Fruit fly (Drosophila melanogaster) whole organism, embryonic: Measurements from ENCODE around the gene CG7907.

Source experiments
- Ada2b ChIP-seq: fragments of 200-800 bp; sonication (Bioruptor generic); IDR thresholded peaks from 2 replicates; pipeline ENCODE4 v1.3.6; 2022; ENCODE audit warnings: missing biosample characterization, missing genetic modification characterization
- Antp ChIP-seq: fragments of 200-800 bp; sonication (Bioruptor generic); optimal IDR thresholded peaks from 3 replicates; lab custom pipeline; 2016; ENCODE audit warnings: missing biosample characterization, missing genetic modification characterization
- B-H1 ChIP-seq: fragments of 200-800 bp; sonication (Bioruptor generic); IDR thresholded peaks from 3 replicates; pipeline ENCODE4 v1.3.6; 2022; ENCODE audit warnings: missing biosample characterization, missing genetic modification characterization
- Blimp-1 ChIP-seq: fragments of 200-800 bp; sonication (Bioruptor generic); optimal IDR thresholded peaks from 3 replicates; lab custom pipeline; 2018; ENCODE audit warnings: missing biosample characterization, missing genetic modification characterization, mild to moderate bottlenecking, moderate library complexity, missing genetic modification reagents
- Bteb2 ChIP-seq: fragments of 200-800 bp; sonication (Bioruptor generic); optimal IDR thresholded peaks from 2 replicates; lab custom pipeline; 2016; ENCODE audit warnings: missing biosample characterization, missing genetic modification characterization
- CG11398 ChIP-seq: fragments of 200-800 bp; sonication (Bioruptor generic); optimal IDR thresholded peaks from 2 replicates; lab custom pipeline; 2016; ENCODE audit warnings: missing biosample characterization, missing genetic modification characterization
- CG11723 ChIP-seq: fragments of 200-800 bp; sonication (Bioruptor generic); optimal IDR thresholded peaks from 2 replicates; lab custom pipeline; 2017; ENCODE audit warnings: missing biosample characterization, mild to moderate bottlenecking, missing genetic modification characterization
- CG13894 ChIP-seq: fragments of 200-800 bp; sonication (Bioruptor generic); optimal IDR thresholded peaks from 3 replicates; lab custom pipeline; 2018; ENCODE audit warnings: missing biosample characterization, mild to moderate bottlenecking, missing genetic modification characterization, moderate library complexity
- CG14860 ChIP-seq: fragments of 200-800 bp; sonication (Bioruptor generic); IDR thresholded peaks from 3 replicates; pipeline ENCODE4 v1.3.6; 2022; ENCODE audit warnings: missing biosample characterization, missing genetic modification characterization; ENCODE audit not compliant: partially characterized antibody
- CG14965 ChIP-seq: fragments of 200-800 bp; sonication (Bioruptor generic); optimal IDR thresholded peaks from 2 replicates; lab custom pipeline; 2016; ENCODE audit warnings: missing biosample characterization, missing genetic modification characterization, borderline replicate concordance
- CG1647 ChIP-seq: fragments of 200-800 bp; sonication (Bioruptor generic); optimal IDR thresholded peaks from 3 replicates; lab custom pipeline; 2016; ENCODE audit warnings: missing biosample characterization, missing genetic modification characterization
- CG2120 ChIP-seq: fragments of 200-800 bp; sonication (Bioruptor generic); optimal IDR thresholded peaks from 3 replicates; lab custom pipeline; 2016; ENCODE audit warnings: missing biosample characterization, missing genetic modification characterization
- CG2712 ChIP-seq: fragments of 200-800 bp; optimal IDR thresholded peaks from 3 replicates; lab custom pipeline; 2019; ENCODE audit warnings: missing biosample characterization, mild to moderate bottlenecking, missing genetic modification characterization, moderate library complexity
- CG31224 ChIP-seq: fragments of 200-800 bp; sonication (Bioruptor generic); IDR thresholded peaks from 2 replicates; pipeline ENCODE4 v1.3.6; 2022; ENCODE audit warnings: missing biosample characterization, missing genetic modification characterization
- CG31388 ChIP-seq: fragments of 200-800 bp; sonication (Bioruptor generic); optimal IDR thresholded peaks from 2 replicates; lab custom pipeline; 2016; ENCODE audit warnings: missing biosample characterization, missing genetic modification characterization
- CG33557 ChIP-seq: fragments of 200-800 bp; sonication (Bioruptor generic); optimal IDR thresholded peaks from 2 replicates; lab custom pipeline; 2019; ENCODE audit warnings: missing biosample characterization, mild to moderate bottlenecking, missing genetic modification characterization, moderate library complexity
- CG3726 ChIP-seq: fragments of 200-800 bp; sonication (Bioruptor generic); IDR thresholded peaks from 3 replicates; pipeline ENCODE4, ENCODE4 v1.3.6; 2022; ENCODE audit warnings: missing biosample characterization, missing genetic modification characterization
- CG6175 ChIP-seq: fragments of 200-800 bp; sonication (Bioruptor generic); IDR thresholded peaks from 3 replicates; pipeline ENCODE4 v1.3.6; 2022; ENCODE audit warnings: missing biosample characterization, missing genetic modification characterization
- CG6254 ChIP-seq: fragments of 200-800 bp; sonication (Bioruptor generic); optimal IDR thresholded peaks from 3 replicates; lab custom pipeline; 2017; ENCODE audit warnings: mild to moderate bottlenecking, missing biosample characterization, missing genetic modification reagents, missing genetic modification characterization
- CG6683 ChIP-seq: fragments of 200-800 bp; sonication (Bioruptor generic); optimal IDR thresholded peaks from 2 replicates; lab custom pipeline; 2017; ENCODE audit warnings: missing biosample characterization, mild to moderate bottlenecking, missing genetic modification characterization, missing genetic modification reagents
- CG7372 ChIP-seq: fragments of 200-800 bp; sonication (Bioruptor generic); IDR thresholded peaks from 2 replicates; pipeline ENCODE4 v1.3.6; 2022; ENCODE audit warnings: missing biosample characterization, missing genetic modification characterization
- CG7786 ChIP-seq: fragments of 200-800 bp; sonication (Bioruptor generic); optimal IDR thresholded peaks from 2 replicates; lab custom pipeline; 2016; ENCODE audit warnings: missing biosample characterization, missing genetic modification characterization
- CG8290 ChIP-seq, 3 experiments: fragments of 200-800 bp; sonication (Bioruptor generic); optimal IDR thresholded peaks; 2 replicates each; lab custom pipeline; 2016 to 2019; ENCODE audit warnings: missing biosample characterization in 3 of 3, missing genetic modification characterization in 3 of 3, mild to moderate bottlenecking in 2 of 3, moderate library complexity in 1 of 3
- CrebB ChIP-seq: fragments of 200-800 bp; sonication (Bioruptor generic); optimal IDR thresholded peaks from 3 replicates; lab custom pipeline; 2018; ENCODE audit warnings: missing biosample characterization, mild to moderate bottlenecking, missing genetic modification characterization
- Dad ChIP-seq: fragments of 200-800 bp; sonication (Bioruptor generic); optimal IDR thresholded peaks from 3 replicates; lab custom pipeline; 2016; ENCODE audit warnings: missing biosample characterization, missing genetic modification characterization
- Fer2 ChIP-seq: fragments of 200-800 bp; sonication (Bioruptor generic); optimal IDR thresholded peaks from 2 replicates; lab custom pipeline; 2018; ENCODE audit warnings: missing biosample characterization, mild to moderate bottlenecking, missing genetic modification characterization, moderate library complexity
- Gug ChIP-seq: fragments of 200-800 bp; sonication (Bioruptor generic); IDR thresholded peaks from 4 replicates; pipeline ENCODE4 v1.3.6; 2022; ENCODE audit warnings: missing biosample characterization, missing genetic modification characterization
- Hmr ChIP-seq: fragments of 200-800 bp; sonication (Bioruptor generic); optimal IDR thresholded peaks from 3 replicates; lab custom pipeline; 2017; ENCODE audit warnings: mild to moderate bottlenecking, missing biosample characterization, missing genetic modification reagents, missing genetic modification characterization
- Hmx ChIP-seq: fragments of 200-800 bp; sonication (Bioruptor generic); optimal IDR thresholded peaks from 2 replicates; lab custom pipeline; 2016; ENCODE audit warnings: missing biosample characterization, missing genetic modification characterization
- Hr3 ChIP-seq: fragments of 200-800 bp; sonication (Bioruptor generic); optimal IDR thresholded peaks from 3 replicates; lab custom pipeline; 2016; ENCODE audit warnings: missing biosample characterization, missing genetic modification characterization
- Hr78 ChIP-seq, 2 experiments: fragments of 200-800 bp in 1 of 2; fragments of >200 bp in 1 of 2; sonication (Bioruptor generic) in 1 of 2; optimal IDR thresholded peaks; 2 replicates each; lab custom pipeline; 2017 to 2019; ENCODE audit warnings: missing biosample characterization in 2 of 2, missing genetic modification characterization in 2 of 2, mild to moderate bottlenecking in 1 of 2, moderate library complexity in 1 of 2
- Jarid2 ChIP-seq: fragments of 200-800 bp; sonication (Bioruptor generic); optimal IDR thresholded peaks from 3 replicates; lab custom pipeline; 2017; ENCODE audit warnings: mild to moderate bottlenecking, missing biosample characterization, missing genetic modification reagents, missing genetic modification characterization
- Kr ChIP-seq: fragments of 200-800 bp; sonication (Bioruptor generic); optimal IDR thresholded peaks from 2 replicates; lab custom pipeline; 2017; ENCODE audit warnings: missing biosample characterization, mild to moderate bottlenecking, missing genetic modification characterization
- NC2α ChIP-seq: fragments of 200-800 bp; sonication (Bioruptor generic); optimal IDR thresholded peaks from 2 replicates; lab custom pipeline; 2016; ENCODE audit warnings: missing biosample characterization, missing genetic modification characterization
- NC2β ChIP-seq: fragments of 200-800 bp; sonication (Bioruptor generic); optimal IDR thresholded peaks from 2 replicates; lab custom pipeline; 2016; ENCODE audit warnings: missing biosample characterization, missing genetic modification characterization
- Optix ChIP-seq: fragments of 200-800 bp; sonication (Bioruptor generic); IDR thresholded peaks from 3 replicates; pipeline ENCODE4 v1.3.6; 2022; ENCODE audit warnings: missing biosample characterization, missing genetic modification characterization
- Trl ChIP-seq, 3 experiments: fragments of >200 bp in 2 of 3; fragments of 200-800 bp in 1 of 3; sonication (Bioruptor generic) in 1 of 3; optimal IDR thresholded peaks; 2 replicates in 1 of 3; 3 replicates in 2 of 3; lab custom pipeline; 2016 to 2017; ENCODE audit warnings: missing biosample characterization in 1 of 3, missing genetic modification characterization in 1 of 3
- ab ChIP-seq: fragments of 200-800 bp; sonication (Bioruptor generic); optimal IDR thresholded peaks from 2 replicates; lab custom pipeline; 2016; ENCODE audit warnings: missing biosample characterization, missing genetic modification characterization
- bbx ChIP-seq: fragments of 200-800 bp; sonication (Bioruptor generic); IDR thresholded peaks from 2 replicates; pipeline ENCODE4 v1.3.6; 2022; ENCODE audit warnings: missing biosample characterization, missing genetic modification characterization; ENCODE audit not compliant: partially characterized antibody
- cg ChIP-seq: fragments of 200-800 bp; sonication (Bioruptor generic); optimal IDR thresholded peaks from 3 replicates; lab custom pipeline; 2019; ENCODE audit warnings: missing biosample characterization, mild to moderate bottlenecking, missing genetic modification characterization, moderate library complexity
- da ChIP-seq: fragments of 200-800 bp; sonication (Bioruptor generic); optimal IDR thresholded peaks from 2 replicates; lab custom pipeline; 2016; ENCODE audit warnings: missing biosample characterization, missing genetic modification characterization
- fd3F ChIP-seq: fragments of 200-800 bp; sonication (Bioruptor generic); optimal IDR thresholded peaks from 2 replicates; lab custom pipeline; 2018; ENCODE audit warnings: missing biosample characterization, mild to moderate bottlenecking, missing genetic modification characterization, moderate library complexity
- grau ChIP-seq: fragments of 200-800 bp; optimal IDR thresholded peaks from 3 replicates; lab custom pipeline; 2019; ENCODE audit warnings: missing biosample characterization, mild to moderate bottlenecking, missing genetic modification characterization, moderate library complexity
- lmd ChIP-seq: fragments of 200-800 bp; sonication (Bioruptor generic); IDR thresholded peaks from 2 replicates; pipeline ENCODE4 v1.3.6; 2022; ENCODE audit warnings: missing biosample characterization, missing genetic modification characterization
- otp ChIP-seq: fragments of 200-800 bp; sonication (Bioruptor generic); IDR thresholded peaks from 3 replicates; pipeline ENCODE4, ENCODE4 v1.3.6; 2022; ENCODE audit warnings: missing biosample characterization, missing genetic modification characterization
- pzg ChIP-seq: fragments of 200-800 bp; sonication (Bioruptor generic); optimal IDR thresholded peaks from 3 replicates; lab custom pipeline; 2018; ENCODE audit warnings: missing biosample characterization, mild to moderate bottlenecking, missing genetic modification characterization, moderate library complexity
- salm ChIP-seq: fragments of 200-800 bp; sonication (Bioruptor generic); optimal IDR thresholded peaks from 2 replicates; lab custom pipeline; 2018; ENCODE audit warnings: missing biosample characterization, mild to moderate bottlenecking, missing genetic modification characterization
- ssp ChIP-seq: fragments of 200-800 bp; sonication (Bioruptor generic); IDR thresholded peaks from 2 replicates; pipeline ENCODE4 v1.3.6; 2022; ENCODE audit warnings: missing biosample characterization, missing genetic modification characterization
- tin ChIP-seq: fragments of 200-800 bp; sonication (Bioruptor generic); optimal IDR thresholded peaks from 3 replicates; lab custom pipeline; 2016; ENCODE audit warnings: missing biosample characterization, missing genetic modification characterization

The CG7907 gene

DNA sequence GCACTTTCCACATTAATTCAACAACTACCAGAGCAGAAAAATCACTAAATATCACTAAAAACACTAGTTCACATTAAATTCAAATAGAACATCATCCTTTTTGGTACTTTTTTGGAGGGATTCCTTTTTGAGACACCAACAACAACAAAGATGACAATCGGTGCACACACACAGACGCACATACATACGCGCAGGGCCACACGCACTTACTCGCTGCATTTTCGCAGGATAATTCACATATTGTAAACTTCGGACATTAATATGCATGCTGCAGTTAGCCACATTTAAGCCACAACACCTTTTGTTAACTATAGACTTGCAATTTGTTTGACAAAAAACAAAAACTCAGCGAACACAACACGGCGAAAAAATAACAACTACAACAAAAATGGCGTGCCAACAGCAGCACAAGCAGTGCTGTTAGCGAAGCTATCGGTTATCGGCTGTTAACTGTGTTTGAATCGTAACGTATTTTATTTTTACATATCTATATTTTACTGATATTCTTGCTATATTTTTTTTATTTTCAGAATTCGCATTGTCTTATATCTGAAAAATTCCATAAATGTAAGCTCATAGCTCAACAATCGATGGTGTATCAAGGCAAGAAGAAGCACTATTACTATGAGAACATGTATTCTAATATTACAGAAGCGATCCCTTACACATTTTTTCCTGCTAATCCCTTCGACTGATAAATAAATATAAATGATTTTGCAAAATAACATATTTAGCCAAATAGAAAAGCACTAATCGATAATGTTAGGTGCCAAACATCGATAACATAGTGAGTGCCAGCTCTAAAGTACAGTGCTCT is 44.0 kb upstream of the CG7907 start (continued):
- no peak for TF ChIP-seq Antp (GFP tag; lab: Kevin White, UChicago)
- TF ChIP-seq CG11398 (GFP tag; lab: Kevin White, UChicago) = no peak
- peak; percentile 47; the same call in 1 of the 2 replicates for TF ChIP-seq bbx (GFP tag; lab: Robert Waterston, UW)
- TF ChIP-seq B-H1 (GFP tag; lab: Robert Waterston, UW) = no peak
- TF ChIP-seq Fer2 (tag; lab: Kevin White, UChicago) = no peak
- no peak for TF ChIP-seq CG31388 (GFP tag; lab: Kevin White, UChicago)
- peak; percentile 53; the same call in 2 of the 3 replicates for TF ChIP-seq CG14860 (GFP tag; lab: Robert Waterston, UW)
- no peak for TF ChIP-seq grau (tag; lab: Kevin White, UChicago)
- peak; percentile 82 for TF ChIP-seq cg
- TF ChIP-seq tin (GFP tag; lab: Kevin White, UChicago) = no peak
- no peak for TF ChIP-seq lmd (GFP tag; lab: Robert Waterston, UW)
- TF ChIP-seq CG3726 (GFP tag; lab: Robert Waterston, UW) = no peak
- no peak for TF ChIP-seq CG13894
- TF ChIP-seq Bteb2 (GFP tag; lab: Kevin White, UChicago) = no peak
- no peak for TF ChIP-seq CG1647 (GFP tag; lab: Kevin White, UChicago)
- TF ChIP-seq CrebB (tag; lab: Kevin White, UChicago) = no peak
- TF ChIP-seq Dad (GFP tag; lab: Kevin White, UChicago) = no peak
- no peak for TF ChIP-seq Hr3 (GFP tag; lab: Kevin White, UChicago)
- no peak for TF ChIP-seq CG14965
- TF ChIP-seq Trl (optimal IDR thresholded peaks at IDR 0.05; lab: Kevin White, UChicago) = no peak
- no peak for TF ChIP-seq Trl (GFP tag; optimal IDR thresholded peaks at IDR 0.05; lab: Kevin White, UChicago)
- no peak for TF ChIP-seq CG8290 (GFP tag; optimal IDR thresholded peaks at IDR 0.05; lab: Kevin White, UChicago)
- TF ChIP-seq CG8290 (tag; optimal IDR thresholded peaks at IDR 0.05; lab: Kevin White, UChicago) = no peak
- TF ChIP-seq da = no peak
- no peak for TF ChIP-seq ab (GFP tag; lab: Kevin White, UChicago)
- no peak for TF ChIP-seq salm
- TF ChIP-seq Jarid2 = no peak
- TF ChIP-seq CG7372 = no peak
- TF ChIP-seq Gug (GFP tag; lab: Robert Waterston, UW) = no peak
- no peak for TF ChIP-seq Hr78 (GFP tag; optimal IDR thresholded peaks at IDR 0.05; lab: Kevin White, UChicago)
- TF ChIP-seq otp (GFP tag; lab: Robert Waterston, UW) = no peak
- TF ChIP-seq Ada2b = no peak
- peak; percentile 4 for TF ChIP-seq CG2712
- TF ChIP-seq NC2β (GFP tag; lab: Kevin White, UChicago) = no peak
- no peak for TF ChIP-seq CG7786 (GFP tag; lab: Kevin White, UChicago)
- TF ChIP-seq Kr (GFP tag; lab: Kevin White, UChicago) = no peak
- TF ChIP-seq Hmx (GFP tag; lab: Kevin White, UChicago) = peak; percentile 31
- TF ChIP-seq CG31224 (GFP tag; lab: Robert Waterston, UW) = no peak
- TF ChIP-seq ssp (GFP tag; lab: Robert Waterston, UW) = no peak
- peak; percentile 32 for TF ChIP-seq pzg
- no peak for TF ChIP-seq NC2α (GFP tag; lab: Kevin White, UChicago)
- no peak for TF ChIP-seq Blimp-1 (GFP tag; lab: Kevin White, UChicago)
- no peak for TF ChIP-seq Optix (GFP tag; lab: Robert Waterston, UW)
- TF ChIP-seq CG33557 (GFP tag; lab: Kevin White, UChicago) = no peak
- no peak for TF ChIP-seq CG11723
- no peak for TF ChIP-seq CG6683 (GFP tag; lab: Kevin White, UChicago)
- TF ChIP-seq CG2120 (GFP tag; lab: Kevin White, UChicago) = no peak
- TF ChIP-seq Hmr (GFP tag; lab: Kevin White, UChicago) = no peak
- TF ChIP-seq CG6175 (GFP tag; lab: Robert Waterston, UW) = no peak
- no peak for TF ChIP-seq fd3F (GFP tag; lab: Kevin White, UChicago)
- no peak for TF ChIP-seq CG6254 (GFP tag; lab: Kevin White, UChicago)
